Fruit fly (Drosophila melanogaster): ENCODE measurements around the gene CG7970.

CG7970 gene

DNA sequence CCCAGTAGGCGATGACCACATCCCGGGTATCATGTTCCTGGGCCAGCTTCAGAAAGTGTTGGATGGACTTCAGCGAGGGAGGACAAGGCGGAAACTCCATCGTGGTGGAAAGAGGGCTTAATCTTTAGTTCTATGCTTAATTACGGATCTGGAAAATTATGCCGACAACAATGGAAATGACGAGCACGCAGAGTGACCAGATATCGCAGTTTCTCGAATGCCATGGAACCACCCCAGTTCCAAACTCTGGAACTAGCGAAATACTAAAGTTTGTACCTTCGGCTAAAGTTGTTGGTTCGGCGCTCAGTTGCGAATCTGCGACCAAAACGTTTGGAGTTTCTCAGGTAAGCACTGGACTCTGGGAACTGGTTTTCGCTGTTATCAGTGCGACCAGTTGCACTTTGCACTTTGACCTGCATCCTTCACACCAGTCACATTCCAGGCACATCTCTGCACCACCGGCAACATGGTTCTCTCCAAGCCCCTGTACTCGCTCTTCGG lies at the start of gene CG7970, which contains the start of gene Vta1:
Gene CG7970, plus strand, starts transcription at position 51 of the 501 bp plus-strand sequence.
Gene Vta1, minus strand, starts transcription at position 201 of the 501 bp plus-strand sequence.
- TF ChIP-seq CG14711 (tag; optimal IDR thresholded peaks at IDR 0.05) (peak; percentile 17), bab1 (GFP tag; optimal IDR thresholded peaks at IDR 0.05) (peak; percentile 31), CG11617 (GFP tag; optimal IDR thresholded peaks at IDR 0.05) (peak; percentile 16), CG1620 (GFP tag; optimal IDR thresholded peaks at IDR 0.05) (no peak), Hr96 (GFP tag; optimal IDR thresholded peaks at IDR 0.05) (no peak), cnc (optimal IDR thresholded peaks at IDR 0.05) (no peak), Mnt (GFP tag; optimal IDR thresholded peaks at IDR 0.05) (no peak), cic (GFP tag; optimal IDR thresholded peaks at IDR 0.05) (no peak), CG33017 (tag; optimal IDR thresholded peaks at IDR 0.05) (peak; percentile 52), tj (GFP tag; optimal IDR thresholded peaks at IDR 0.05) (peak; percentile 9), CG7101 (tag; optimal IDR thresholded peaks at IDR 0.05) (no peak), CG12768 (GFP tag; optimal IDR thresholded peaks at IDR 0.05) (peak; percentile 93), CG5204 (GFP tag; optimal IDR thresholded peaks at IDR 0.05) (no peak), Clk (GFP tag; optimal IDR thresholded peaks at IDR 0.05) (no peak), pad (GFP tag; optimal IDR thresholded peaks at IDR 0.05) (no peak), toe (GFP tag; optimal IDR thresholded peaks at IDR 0.05) (no peak), kay (GFP tag; ENCODE audit: borderline replicate concordance) (no peak), ovo (GFP tag; optimal IDR thresholded peaks at IDR 0.05) (no peak), Crg-1 (GFP tag; optimal IDR thresholded peaks at IDR 0.05) (peak; percentile 21)

DNA sequence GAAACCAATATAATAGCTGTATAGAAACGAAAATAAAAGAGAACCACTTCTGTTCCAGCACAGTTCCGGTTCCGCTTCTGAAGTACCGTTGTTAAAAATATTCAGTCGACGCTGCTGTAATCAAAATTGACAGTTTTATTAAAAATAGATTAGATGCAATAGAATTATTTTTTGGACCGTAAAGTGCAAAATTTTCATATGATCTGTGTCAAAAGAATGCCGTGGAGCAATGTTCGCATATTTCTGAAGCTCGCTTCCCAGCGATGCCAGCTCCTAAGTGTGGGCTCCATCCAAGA lies 49.8 kb upstream of the CG7970 start, which contains the start of the genes CG18170 and CG33791:
Gene CG18170, plus strand, starts transcription at position 122 of the 296 bp plus-strand sequence.
Gene CG33791, plus strand, starts transcription at position 122 of the 296 bp plus-strand sequence.
- no peak for TF ChIP-seq CG1620 (GFP tag; optimal IDR thresholded peaks at IDR 0.05)
- TF ChIP-seq CG33017 (tag; optimal IDR thresholded peaks at IDR 0.05) = no peak
- no peak for TF ChIP-seq toe (GFP tag; optimal IDR thresholded peaks at IDR 0.05)
- TF ChIP-seq CG14711 (tag; optimal IDR thresholded peaks at IDR 0.05) = no peak
- TF ChIP-seq CG7101 (tag; optimal IDR thresholded peaks at IDR 0.05) = no peak
- no peak for TF ChIP-seq Mnt (GFP tag; optimal IDR thresholded peaks at IDR 0.05)
- no peak for TF ChIP-seq Clk (GFP tag; optimal IDR thresholded peaks at IDR 0.05)
- TF ChIP-seq CG12768 (GFP tag; optimal IDR thresholded peaks at IDR 0.05) = no peak
- no peak for TF ChIP-seq ovo (GFP tag; optimal IDR thresholded peaks at IDR 0.05)
- TF ChIP-seq tj (GFP tag; optimal IDR thresholded peaks at IDR 0.05) = no peak
- TF ChIP-seq Hr96 (GFP tag; optimal IDR thresholded peaks at IDR 0.05) = no peak
- TF ChIP-seq pad (GFP tag; optimal IDR thresholded peaks at IDR 0.05) = no peak
- no peak for TF ChIP-seq cic (GFP tag; optimal IDR thresholded peaks at IDR 0.05)
- no peak for TF ChIP-seq cnc (optimal IDR thresholded peaks at IDR 0.05)
- no peak for TF ChIP-seq CG7045 (GFP tag; optimal IDR thresholded peaks at IDR 0.05)
- no peak for TF ChIP-seq CG11617 (GFP tag; optimal IDR thresholded peaks at IDR 0.05)
- no peak for TF ChIP-seq CG5204 (GFP tag; optimal IDR thresholded peaks at IDR 0.05)
- TF ChIP-seq bab1 (GFP tag; optimal IDR thresholded peaks at IDR 0.05) = no peak
- no peak for TF ChIP-seq kay (GFP tag; ENCODE audit: borderline replicate concordance)
- no peak for TF ChIP-seq Crg-1 (GFP tag; optimal IDR thresholded peaks at IDR 0.05)

DNA sequence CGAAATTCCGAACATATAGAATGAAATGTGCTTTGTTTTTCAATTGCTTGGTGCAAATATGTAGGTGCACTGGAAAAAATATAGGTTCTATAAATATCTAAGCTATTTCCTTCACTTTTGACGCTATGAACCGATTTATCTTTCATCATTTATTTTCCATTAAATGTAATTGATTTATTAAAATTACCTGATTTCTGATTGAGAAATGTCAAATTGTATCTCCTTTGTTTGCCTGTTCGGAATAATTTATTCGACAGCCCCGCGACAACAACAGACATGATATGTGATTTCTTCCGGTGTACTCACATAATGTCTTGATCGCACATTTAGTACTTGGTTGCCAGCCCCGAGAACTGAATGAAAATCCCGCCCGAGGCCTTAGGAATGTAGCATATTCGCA lies 42.9 kb upstream of the CG7970 start:
- TF ChIP-seq cic (GFP tag; optimal IDR thresholded peaks at IDR 0.05) = no peak
- no peak for TF ChIP-seq CG33017 (tag; optimal IDR thresholded peaks at IDR 0.05)
- no peak for TF ChIP-seq Mnt (GFP tag; optimal IDR thresholded peaks at IDR 0.05)
- no peak for TF ChIP-seq Crg-1 (GFP tag; optimal IDR thresholded peaks at IDR 0.05)
- TF ChIP-seq CG12768 (GFP tag; optimal IDR thresholded peaks at IDR 0.05) = no peak
- TF ChIP-seq toe (GFP tag; optimal IDR thresholded peaks at IDR 0.05) = no peak
- no peak for TF ChIP-seq ovo (GFP tag; optimal IDR thresholded peaks at IDR 0.05)
- no peak for TF ChIP-seq bab1 (GFP tag; optimal IDR thresholded peaks at IDR 0.05)
- no peak for TF ChIP-seq pad (GFP tag; optimal IDR thresholded peaks at IDR 0.05)
- TF ChIP-seq cnc (optimal IDR thresholded peaks at IDR 0.05) = no peak
- no peak for TF ChIP-seq CG7045 (GFP tag; optimal IDR thresholded peaks at IDR 0.05)
- TF ChIP-seq CG1620 (GFP tag; optimal IDR thresholded peaks at IDR 0.05) = no peak
- no peak for TF ChIP-seq CG11617 (GFP tag; optimal IDR thresholded peaks at IDR 0.05)

DNA sequence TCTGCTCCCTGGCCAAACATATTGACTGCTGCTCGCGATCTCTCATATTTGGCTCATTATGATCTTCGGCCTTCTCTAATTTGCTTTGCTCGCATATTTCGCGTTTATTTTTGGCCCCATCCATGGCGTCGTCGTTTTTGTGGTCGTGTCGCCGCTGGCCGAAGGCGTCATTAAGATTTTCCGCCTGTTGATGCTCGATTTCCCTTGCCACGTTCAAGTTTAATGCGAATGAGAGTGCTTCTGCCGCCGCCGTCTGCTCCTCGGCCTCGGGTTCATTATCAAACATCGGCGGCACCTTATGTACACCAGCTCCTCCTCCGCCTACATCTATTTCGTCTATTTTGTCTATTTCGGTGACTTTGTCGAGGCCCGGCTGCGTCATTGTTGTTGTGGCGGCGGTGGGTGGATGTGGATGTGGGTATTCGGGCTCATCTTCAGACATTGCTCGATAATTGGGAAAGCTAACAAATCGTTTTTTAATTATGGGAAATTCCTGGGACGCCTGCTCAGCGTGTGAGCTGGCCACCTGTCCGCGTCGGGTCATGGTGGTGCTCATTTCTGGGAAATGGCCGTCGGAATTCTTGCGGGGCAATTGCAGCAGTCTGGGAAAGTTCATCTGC lies 38.0 kb upstream of the CG7970 start:
- TF ChIP-seq pad (GFP tag; optimal IDR thresholded peaks at IDR 0.05) (no peak), cic (GFP tag; optimal IDR thresholded peaks at IDR 0.05) (no peak), tj (GFP tag; optimal IDR thresholded peaks at IDR 0.05) (no peak), Mnt (GFP tag; optimal IDR thresholded peaks at IDR 0.05) (no peak), CG5204 (GFP tag; optimal IDR thresholded peaks at IDR 0.05) (no peak), CG7101 (tag; optimal IDR thresholded peaks at IDR 0.05) (no peak), bab1 (GFP tag; optimal IDR thresholded peaks at IDR 0.05) (no peak), CG1620 (GFP tag; optimal IDR thresholded peaks at IDR 0.05) (no peak), ovo (GFP tag; optimal IDR thresholded peaks at IDR 0.05) (no peak), CG7045 (GFP tag; optimal IDR thresholded peaks at IDR 0.05) (no peak), cnc (optimal IDR thresholded peaks at IDR 0.05) (no peak), Crg-1 (GFP tag; optimal IDR thresholded peaks at IDR 0.05) (no peak), kay (GFP tag; ENCODE audit: borderline replicate concordance) (no peak), toe (GFP tag; optimal IDR thresholded peaks at IDR 0.05) (no peak), CG12768 (GFP tag; optimal IDR thresholded peaks at IDR 0.05) (no peak), Clk (GFP tag; optimal IDR thresholded peaks at IDR 0.05) (no peak), Hr96 (GFP tag; optimal IDR thresholded peaks at IDR 0.05) (no peak), CG14711 (tag; optimal IDR thresholded peaks at IDR 0.05) (no peak)

DNA sequence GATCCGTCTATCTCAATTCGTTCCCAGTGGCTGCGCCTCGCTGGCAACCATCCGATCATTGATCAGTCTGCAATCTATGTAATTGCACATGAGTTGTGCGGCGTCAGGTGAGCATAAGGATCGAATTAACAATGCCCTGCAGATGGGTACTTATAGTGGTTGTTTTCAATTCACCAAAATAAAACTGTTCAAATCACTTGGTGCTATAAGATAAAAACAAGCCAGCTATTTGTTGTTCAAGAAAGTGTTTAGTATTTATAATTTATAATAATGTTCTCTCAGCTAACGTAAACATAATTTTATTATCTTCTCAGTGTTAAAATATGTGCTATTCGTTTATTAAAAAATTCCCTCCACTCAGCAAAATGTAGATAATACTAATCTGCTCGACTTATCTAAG lies 36.8 kb upstream of the CG7970 start, which contains the start of gene CG12105:
Gene CG12105, minus strand, starts transcription at position 101 of the 400 bp plus-strand sequence.
- TF ChIP-seq CG14711 (tag; optimal IDR thresholded peaks at IDR 0.05) (no peak), CG7101 (tag; optimal IDR thresholded peaks at IDR 0.05) (no peak), kay (GFP tag; ENCODE audit: borderline replicate concordance) (no peak), toe (GFP tag; optimal IDR thresholded peaks at IDR 0.05) (no peak), CG7045 (GFP tag; optimal IDR thresholded peaks at IDR 0.05) (no peak), tj (GFP tag; optimal IDR thresholded peaks at IDR 0.05) (no peak), ovo (GFP tag; optimal IDR thresholded peaks at IDR 0.05) (no peak), CG11617 (GFP tag; optimal IDR thresholded peaks at IDR 0.05) (no peak), bab1 (GFP tag; optimal IDR thresholded peaks at IDR 0.05) (no peak), CG5204 (GFP tag; optimal IDR thresholded peaks at IDR 0.05) (no peak), Clk (GFP tag; optimal IDR thresholded peaks at IDR 0.05) (no peak), cnc (optimal IDR thresholded peaks at IDR 0.05) (no peak), CG1620 (GFP tag; optimal IDR thresholded peaks at IDR 0.05) (no peak), CG33017 (tag; optimal IDR thresholded peaks at IDR 0.05) (no peak), Crg-1 (GFP tag; optimal IDR thresholded peaks at IDR 0.05) (no peak), Mnt (GFP tag; optimal IDR thresholded peaks at IDR 0.05) (no peak), cic (GFP tag; optimal IDR thresholded peaks at IDR 0.05) (no peak), Hr96 (GFP tag; optimal IDR thresholded peaks at IDR 0.05) (no peak), CG12768 (GFP tag; optimal IDR thresholded peaks at IDR 0.05) (no peak), pad (GFP tag; optimal IDR thresholded peaks at IDR 0.05) (no peak)
